Worm (Caenorhabditis elegans) whole organism, early embryonic: ENCODE measurements around the gene C01G10.17.

Source experiments
- B0310.2 ChIP-seq: sonication (generic microtip); optimal IDR thresholded peaks from 2 replicates; lab custom pipeline; 2016; ENCODE audit warnings: mild to moderate bottlenecking, missing genetic modification characterization, missing compliant biosample characterization
- F13C5.2 ChIP-seq: sonication (generic microtip); optimal IDR thresholded peaks from 2 replicates; lab custom pipeline; 2017; ENCODE audit warnings: mild to moderate bottlenecking, missing genetic modification characterization, inconsistent platforms, missing compliant biosample characterization
- aly-1 ChIP-seq: sonication (generic microtip); optimal IDR thresholded peaks from 2 replicates; lab custom pipeline; 2016; ENCODE audit warnings: missing genetic modification characterization, missing compliant biosample characterization
- ama-1 ChIP-seq: fragments of 150-350 bp; optimal IDR thresholded peaks from 2 replicates; lab custom pipeline; 2014
- ceh-13 ChIP-seq: fragments of 200-800 bp; sonication (Bioruptor generic); optimal IDR thresholded peaks from 2 replicates; lab custom pipeline; 2018; ENCODE audit warnings: mild to moderate bottlenecking, missing genetic modification characterization, missing compliant biosample characterization
- ceh-36 ChIP-seq: sonication (generic microtip); optimal IDR thresholded peaks from 2 replicates; lab custom pipeline; 2016; ENCODE audit warnings: missing genetic modification characterization, inconsistent platforms, missing compliant biosample characterization
- ets-7 ChIP-seq: sonication (generic microtip); optimal IDR thresholded peaks from 2 replicates; lab custom pipeline; 2016; ENCODE audit warnings: missing genotype, missing genetic modification characterization, missing compliant biosample characterization
- flt-1 ChIP-seq: fragments of 200-800 bp; sonication (Bioruptor generic); IDR thresholded peaks from 2 replicates; pipeline ENCODE4 v1.3.6; 2022; ENCODE audit warnings: missing genetic modification characterization, missing compliant biosample characterization
- hnd-1 ChIP-seq: sonication (generic microtip); optimal IDR thresholded peaks from 2 replicates; lab custom pipeline; 2016; ENCODE audit warnings: missing genetic modification characterization, missing compliant biosample characterization
- pes-1 ChIP-seq: fragments of 200-800 bp; sonication (Bioruptor generic); IDR thresholded peaks from 2 replicates; pipeline ENCODE4 v1.3.6; 2022; ENCODE audit warnings: missing genetic modification reagents, missing genetic modification characterization, missing compliant biosample characterization
- scrt-1 ChIP-seq: fragments of 200-800 bp; sonication (Bioruptor generic); IDR thresholded peaks from 2 replicates; pipeline ENCODE4 v1.3.6; 2022; ENCODE audit warnings: missing genetic modification characterization, missing compliant biosample characterization
- tbx-11 ChIP-seq: fragments of 200-800 bp; sonication (Bioruptor generic); IDR thresholded peaks from 2 replicates; pipeline ENCODE4 v1.3.6; 2022; ENCODE audit warnings: missing genetic modification characterization, missing compliant biosample characterization
- tbx-37 ChIP-seq: fragments of 200-800 bp; sonication (Bioruptor generic); conservative IDR thresholded peaks from 2 replicates; pipeline ENCODE4 v1.3.6; 2022; ENCODE audit warnings: missing genetic modification reagents, missing genetic modification characterization, missing compliant biosample characterization
- tra-4 ChIP-seq: sonication (generic microtip); optimal IDR thresholded peaks from 2 replicates; lab custom pipeline; 2017; ENCODE audit warnings: missing genetic modification characterization, missing compliant biosample characterization

- TF ChIP-seq ama-1 (no peak), tbx-37 (GFP tag; lab: Robert Waterston, UW) (no peak), ceh-13 (GFP tag; lab: Kevin White, UChicago) (no peak), scrt-1 (GFP tag; lab: Robert Waterston, UW) (no peak), ets-7 (no peak), flt-1 (GFP tag; lab: Robert Waterston, UW) (no peak), F13C5.2 (no peak), ceh-36 (tag; lab: Kevin White, UChicago) (no peak), pes-1 (GFP tag; lab: Robert Waterston, UW) (no peak), tra-4 (tag; lab: Kevin White, UChicago) (no peak), aly-1 (no peak), hnd-1 (tag; lab: Kevin White, UChicago) (no peak), B0310.2 (no peak), tbx-11 (GFP tag; lab: Robert Waterston, UW) (no peak)
These were observed 15.7 kb upstream of the C01G10.17 start for ce11 chrV:15074907-15075306.
